Fruit fly (Drosophila melanogaster) whole organism, prepupa: ENCODE measurements around the gene CG9521.

ENCODE experiments used
- Blimp-1 ChIP-seq: fragments of 200-800 bp; sonication (Bioruptor generic); optimal IDR thresholded peaks from 3 replicates; lab custom pipeline; 2017; ENCODE audit warnings: missing biosample characterization, missing genetic modification characterization, mild to moderate bottlenecking, moderate library complexity, missing genetic modification reagents
- CG10631 ChIP-seq: fragments of 200-800 bp; sonication (Bioruptor generic); optimal IDR thresholded peaks from 2 replicates; lab custom pipeline; 2016; ENCODE audit warnings: missing biosample characterization, missing genetic modification characterization
- CG10669 ChIP-seq: fragments of 200-800 bp; sonication (Bioruptor generic); optimal IDR thresholded peaks from 3 replicates; lab custom pipeline; 2018; ENCODE audit warnings: missing biosample characterization, mild to moderate bottlenecking, missing genetic modification characterization, moderate library complexity
- CG11294 ChIP-seq: fragments of 200-800 bp; sonication (Bioruptor generic); IDR thresholded peaks from 2 replicates; pipeline ENCODE4 v1.3.6; 2022; ENCODE audit warnings: missing biosample characterization, missing genetic modification characterization
- CG11762 ChIP-seq: fragments of 200-800 bp; sonication (Bioruptor generic); optimal IDR thresholded peaks from 3 replicates; lab custom pipeline; 2016; ENCODE audit warnings: missing biosample characterization, missing genetic modification characterization; ENCODE audit not compliant: insufficient read depth
- CG11902 ChIP-seq: fragments of 200-800 bp; sonication (Bioruptor generic); optimal IDR thresholded peaks from 3 replicates; lab custom pipeline; 2016; ENCODE audit warnings: missing biosample characterization, missing genetic modification characterization
- CG15336 ChIP-seq: fragments of 200-800 bp; sonication (Bioruptor generic); IDR thresholded peaks from 2 replicates; pipeline ENCODE4 v1.3.6; 2022; ENCODE audit warnings: missing biosample characterization, missing genetic modification characterization
- CG1621 ChIP-seq: fragments of 200-800 bp; sonication (Bioruptor generic); optimal IDR thresholded peaks from 3 replicates; lab custom pipeline; 2018; ENCODE audit warnings: missing biosample characterization, mild to moderate bottlenecking, missing genetic modification characterization
- CG16779 ChIP-seq: fragments of 200-800 bp; sonication (Bioruptor generic); optimal IDR thresholded peaks from 3 replicates; lab custom pipeline; 2017; ENCODE audit warnings: missing biosample characterization, mild to moderate bottlenecking, missing genetic modification characterization
- CG3032 ChIP-seq: fragments of 200-800 bp; optimal IDR thresholded peaks from 2 replicates; lab custom pipeline; 2019; ENCODE audit warnings: missing biosample characterization, mild to moderate bottlenecking, missing genetic modification characterization, moderate library complexity
- CG31627 ChIP-seq: fragments of 200-800 bp; sonication (Bioruptor generic); optimal IDR thresholded peaks from 3 replicates; lab custom pipeline; 2016; ENCODE audit warnings: missing biosample characterization, missing genetic modification characterization
- CG34406 ChIP-seq: fragments of 200-800 bp; sonication (Bioruptor generic); optimal IDR thresholded peaks from 3 replicates; lab custom pipeline; 2016; ENCODE audit warnings: missing biosample characterization, missing genetic modification characterization
- CG6163 ChIP-seq: fragments of 200-800 bp; sonication (Bioruptor generic); IDR thresholded peaks from 3 replicates; pipeline ENCODE4 v1.3.6; 2022; ENCODE audit warnings: missing biosample characterization, missing genetic modification characterization
- CG6276 ChIP-seq: fragments of 200-800 bp; sonication (Bioruptor generic); optimal IDR thresholded peaks from 2 replicates; lab custom pipeline; 2017; ENCODE audit warnings: missing biosample characterization, mild to moderate bottlenecking, missing genetic modification characterization
- CG6808 ChIP-seq: fragments of 200-800 bp; sonication (Bioruptor generic); optimal IDR thresholded peaks from 3 replicates; lab custom pipeline; 2017; ENCODE audit warnings: missing biosample characterization, missing genetic modification characterization, mild to moderate bottlenecking, moderate library complexity, missing genetic modification reagents
- CG6854 ChIP-seq: fragments of 200-800 bp; sonication (Bioruptor generic); optimal IDR thresholded peaks from 2 replicates; lab custom pipeline; 2017; ENCODE audit warnings: missing biosample characterization, mild to moderate bottlenecking, missing genetic modification characterization
- CG7368 ChIP-seq: fragments of 200-800 bp; sonication (Bioruptor generic); optimal IDR thresholded peaks from 3 replicates; lab custom pipeline; 2016; ENCODE audit warnings: missing biosample characterization, missing genetic modification characterization
- CG8119 ChIP-seq: fragments of 200-800 bp; sonication (Bioruptor generic); IDR thresholded peaks from 3 replicates; pipeline ENCODE4 v1.3.6; 2022; ENCODE audit warnings: missing biosample characterization, missing genetic modification characterization
- CG8319 ChIP-seq: fragments of 200-800 bp; sonication (Bioruptor generic); optimal IDR thresholded peaks from 3 replicates; lab custom pipeline; 2016; ENCODE audit warnings: missing biosample characterization, missing genetic modification characterization
- CG8632 ChIP-seq: fragments of 200-800 bp; sonication (Bioruptor generic); optimal IDR thresholded peaks from 3 replicates; lab custom pipeline; 2016; ENCODE audit warnings: missing biosample characterization, missing genetic modification characterization
- CG9139 ChIP-seq: fragments of 200-800 bp; sonication (Bioruptor generic); optimal IDR thresholded peaks from 3 replicates; lab custom pipeline; 2017; ENCODE audit warnings: missing biosample characterization, mild to moderate bottlenecking, missing genetic modification characterization
- Eip75B ChIP-seq: fragments of 200-800 bp; sonication (Bioruptor generic); optimal IDR thresholded peaks from 3 replicates; lab custom pipeline; 2016; ENCODE audit warnings: missing biosample characterization, missing genetic modification characterization
- Eip78C ChIP-seq: fragments of 200-800 bp; sonication (Bioruptor generic); peaks from one replicate; lab custom pipeline; 2016; ENCODE audit warnings: missing biosample characterization, missing genetic modification characterization
- Ets21C ChIP-seq: fragments of 200-800 bp; sonication (Bioruptor generic); optimal IDR thresholded peaks from 3 replicates; lab custom pipeline; 2016; ENCODE audit warnings: missing biosample characterization, missing genetic modification characterization
- Ets96B ChIP-seq: fragments of 200-800 bp; optimal IDR thresholded peaks from 2 replicates; lab custom pipeline; 2019; ENCODE audit warnings: missing biosample characterization, mild to moderate bottlenecking, missing genetic modification characterization, moderate library complexity
- Gug ChIP-seq: fragments of 200-800 bp; sonication (Bioruptor generic); IDR thresholded peaks from 2 replicates; pipeline ENCODE4 v1.3.6; 2022; ENCODE audit warnings: missing biosample characterization, missing genetic modification characterization
- Hr38 ChIP-seq: sonication (Bioruptor generic); optimal IDR thresholded peaks from 2 replicates; lab custom pipeline; 2016; ENCODE audit warnings: missing biosample characterization, missing genetic modification characterization
- Hr39 ChIP-seq: fragments of 200-800 bp; sonication (Bioruptor generic); optimal IDR thresholded peaks from 2 replicates; lab custom pipeline; 2016; ENCODE audit warnings: missing biosample characterization, missing genetic modification characterization
- Hr4 ChIP-seq: fragments of 200-800 bp; sonication (Bioruptor generic); optimal IDR thresholded peaks from 3 replicates; lab custom pipeline; 2016; ENCODE audit warnings: missing biosample characterization, missing genetic modification characterization
- Lpt ChIP-seq: fragments of 200-800 bp; sonication (Bioruptor generic); optimal IDR thresholded peaks from 3 replicates; lab custom pipeline; 2016; ENCODE audit warnings: missing biosample characterization, missing genetic modification characterization
- Sox102F ChIP-seq: fragments of 200-800 bp; sonication (Bioruptor generic); optimal IDR thresholded peaks from 2 replicates; lab custom pipeline; 2016; ENCODE audit warnings: missing biosample characterization, mild to moderate bottlenecking, missing genetic modification characterization
- Sox14 ChIP-seq: fragments of 200-800 bp; sonication (Bioruptor generic); optimal IDR thresholded peaks from 3 replicates; lab custom pipeline; 2016; ENCODE audit warnings: missing biosample characterization, missing genetic modification characterization
- achi ChIP-seq: fragments of 200-800 bp; sonication (Bioruptor generic); optimal IDR thresholded peaks from 3 replicates; lab custom pipeline; 2016; ENCODE audit warnings: missing biosample characterization, missing genetic modification characterization
- acj6 ChIP-seq: fragments of 200-800 bp; sonication (Bioruptor generic); optimal IDR thresholded peaks from 3 replicates; lab custom pipeline; 2016; ENCODE audit warnings: missing biosample characterization, missing genetic modification characterization
- dac ChIP-seq: fragments of 200-800 bp; sonication (Bioruptor generic); optimal IDR thresholded peaks from 2 replicates; lab custom pipeline; 2017; ENCODE audit warnings: missing biosample characterization, mild to moderate bottlenecking, missing genetic modification characterization
- dsx ChIP-seq: fragments of 200-800 bp; optimal IDR thresholded peaks from 3 replicates; lab custom pipeline; 2019; ENCODE audit warnings: missing biosample characterization, mild to moderate bottlenecking, missing genetic modification characterization, moderate library complexity; ENCODE audit not compliant: poor library complexity, severe bottlenecking
- eg ChIP-seq: fragments of 200-800 bp; sonication (Bioruptor generic); IDR thresholded peaks from 3 replicates; pipeline ENCODE4 v1.3.6; 2022; ENCODE audit warnings: missing biosample characterization, missing genetic modification characterization
- esn ChIP-seq: fragments of 200-800 bp; sonication (Bioruptor generic); optimal IDR thresholded peaks from 2 replicates; lab custom pipeline; 2016; ENCODE audit warnings: missing biosample characterization, mild to moderate bottlenecking, missing genetic modification characterization, moderate library complexity
- fd59A ChIP-seq: fragments of 200-800 bp; sonication (Bioruptor generic); optimal IDR thresholded peaks from 2 replicates; lab custom pipeline; 2017; ENCODE audit warnings: missing biosample characterization, mild to moderate bottlenecking, missing genetic modification characterization, missing genetic modification reagents
- fd85E ChIP-seq: fragments of 200-800 bp; sonication (Bioruptor generic); optimal IDR thresholded peaks from 3 replicates; lab custom pipeline; 2016; ENCODE audit warnings: missing biosample characterization, missing genetic modification characterization
- lz ChIP-seq: fragments of 200-800 bp; sonication (Bioruptor generic); optimal IDR thresholded peaks from 3 replicates; lab custom pipeline; 2016; ENCODE audit warnings: missing biosample characterization, missing genetic modification characterization
- pdm3 ChIP-seq: fragments of 200-800 bp; sonication (Bioruptor generic); optimal IDR thresholded peaks from 3 replicates; lab custom pipeline; 2016; ENCODE audit warnings: missing biosample characterization, missing genetic modification characterization
- salr ChIP-seq, 2 experiments: fragments of 200-800 bp; sonication (Bioruptor generic); optimal IDR thresholded peaks; 3 replicates each; lab custom pipeline; 2016 to 2018; ENCODE audit warnings: missing biosample characterization in 2 of 2, missing genetic modification characterization in 2 of 2, mild to moderate bottlenecking in 1 of 2
- spab ChIP-seq: fragments of 200-800 bp; sonication (Bioruptor generic); optimal IDR thresholded peaks from 2 replicates; lab custom pipeline; 2017; ENCODE audit warnings: missing biosample characterization, mild to moderate bottlenecking, missing genetic modification characterization, missing genetic modification reagents
- ss ChIP-seq, 2 experiments: fragments of 200-800 bp; sonication (Bioruptor generic); optimal IDR thresholded peaks; 2 replicates in 1 of 2; 3 replicates in 1 of 2; lab custom pipeline; 2017 to 2018; ENCODE audit warnings: mild to moderate bottlenecking in 2 of 2, missing biosample characterization in 2 of 2, missing genetic modification characterization in 2 of 2, moderate library complexity in 1 of 2
- svp ChIP-seq: fragments of 200-800 bp; sonication (Bioruptor generic); peaks from one replicate; lab custom pipeline; 2016; ENCODE audit warnings: missing biosample characterization, missing genetic modification characterization
- topi ChIP-seq: fragments of 200-800 bp; sonication (Bioruptor generic); optimal IDR thresholded peaks from 3 replicates; lab custom pipeline; 2016; ENCODE audit warnings: missing biosample characterization, missing genetic modification characterization
- vri ChIP-seq: fragments of 200-800 bp; sonication (Bioruptor generic); optimal IDR thresholded peaks from 3 replicates; lab custom pipeline; 2016; ENCODE audit warnings: missing biosample characterization, mild to moderate bottlenecking, missing genetic modification characterization

Gene CG9521

DNA sequence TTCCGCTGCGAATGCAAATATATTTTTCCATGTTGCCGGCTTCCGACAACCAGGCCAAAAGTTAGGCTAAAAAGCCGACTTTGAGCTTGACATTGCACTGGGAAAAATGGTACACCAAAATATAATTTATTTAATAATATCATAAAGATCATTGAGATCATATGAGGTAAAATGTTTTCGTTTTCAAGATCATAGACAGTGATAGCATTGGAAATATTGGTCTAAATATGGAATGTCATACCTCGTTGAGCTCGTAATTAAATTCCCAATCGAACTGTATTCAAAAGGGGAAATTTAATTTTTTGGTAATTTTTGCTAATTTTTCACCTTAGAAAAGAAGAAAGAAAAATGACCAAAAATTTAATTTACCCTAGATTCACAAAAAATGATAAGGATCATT lies 30.9 kb upstream of the CG9521 start (continued):
- TF ChIP-seq CG34406 (GFP tag; lab: Kevin White, UChicago) (peak; percentile 4), CG3032 (tag; lab: Kevin White, UChicago) (no peak), CG11294 (GFP tag; lab: Robert Waterston, UW) (no peak), CG7368 (GFP tag; lab: Kevin White, UChicago) (no peak), dac (GFP tag; lab: Kevin White, UChicago) (peak; percentile 1)

DNA sequence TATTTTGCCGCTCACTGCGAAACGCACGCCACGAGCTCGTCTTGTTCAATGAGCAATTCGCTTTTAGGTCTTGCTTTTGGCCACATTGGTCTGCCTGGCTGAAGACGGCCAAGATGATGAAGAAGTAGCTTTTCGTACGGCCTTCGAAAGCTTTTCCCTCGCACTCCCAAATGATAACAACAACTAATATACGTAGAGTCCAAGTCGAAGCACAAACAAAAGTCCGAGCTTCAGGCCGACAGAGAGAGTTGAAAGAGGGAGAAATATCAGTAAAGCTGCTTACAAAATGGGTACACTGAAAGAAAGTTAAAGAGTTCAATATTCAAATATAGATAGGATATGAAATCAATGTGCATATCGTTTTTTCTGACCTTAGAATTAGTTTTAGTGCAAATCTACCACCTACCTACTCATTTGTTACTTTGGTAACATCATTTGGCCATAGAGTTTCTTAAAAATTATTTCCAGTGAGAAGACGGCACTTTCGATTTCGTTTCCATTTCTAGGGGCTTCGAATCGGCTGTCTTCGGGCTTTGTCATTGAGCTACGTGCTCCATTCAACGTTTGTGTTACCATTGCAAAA lies 29.6 kb upstream of the CG9521 start, which contains the start of the genes CG45064 and CG45065:
Gene CG45064 (minus strand): TSS at position 51 of the 583 bp plus-strand sequence.
Gene CG45065 (minus strand): TSS at position 51 of the 583 bp plus-strand sequence.
- TF ChIP-seq CG8319 (GFP tag; lab: Kevin White, UChicago) = peak; percentile 86
- TF ChIP-seq ss (GFP tag; optimal IDR thresholded peaks at IDR 0.05; lab: Kevin White, UChicago) = peak; percentile 17 to 70
- peak; percentile 88 for TF ChIP-seq Sox102F (GFP tag; lab: Kevin White, UChicago)
- TF ChIP-seq CG1621 (tag; lab: Kevin White, UChicago) = no peak
- peak; percentile 97 for TF ChIP-seq Eip78C (GFP tag; lab: Kevin White, UChicago)
- TF ChIP-seq Ets21C (GFP tag; lab: Kevin White, UChicago) = peak; percentile 76
- TF ChIP-seq CG10669 (GFP tag; lab: Kevin White, UChicago) = peak; percentile 66
- TF ChIP-seq esn = peak; percentile 92
- TF ChIP-seq Sox14 (GFP tag; lab: Kevin White, UChicago) = peak; percentile 85
- peak; percentile 90 for TF ChIP-seq CG34406 (GFP tag; lab: Kevin White, UChicago)
- TF ChIP-seq Hr39 (GFP tag; lab: Kevin White, UChicago) = peak; percentile 89
- TF ChIP-seq CG6163 (GFP tag; lab: Robert Waterston, UW) = peak; percentile 91
- peak; percentile 86 for TF ChIP-seq acj6 (GFP tag; lab: Kevin White, UChicago)
- TF ChIP-seq Ets96B (tag; lab: Kevin White, UChicago) = peak; percentile 63
- peak; percentile 67 for TF ChIP-seq svp
- peak; percentile 90 for TF ChIP-seq CG6276 (GFP tag; lab: Kevin White, UChicago)
- TF ChIP-seq dsx (GFP tag; lab: Kevin White, UChicago) = peak; percentile 82
- TF ChIP-seq CG16779 (tag; lab: Kevin White, UChicago) = peak; percentile 52
- peak; percentile 91 for TF ChIP-seq pdm3 (GFP tag; lab: Kevin White, UChicago)
- peak; percentile 73 for TF ChIP-seq vri
- peak; percentile 83 for TF ChIP-seq dac (GFP tag; lab: Kevin White, UChicago)
- TF ChIP-seq Hr4 (GFP tag; lab: Kevin White, UChicago) = peak; percentile 97
- TF ChIP-seq achi (GFP tag; lab: Kevin White, UChicago) = peak; percentile 84
- peak; percentile 88 for TF ChIP-seq CG8632
- peak; percentile 86 for TF ChIP-seq lz (GFP tag; lab: Kevin White, UChicago)
- peak; percentile 88 for TF ChIP-seq CG31627 (GFP tag; lab: Kevin White, UChicago)
- peak; percentile 47 for TF ChIP-seq CG6808
- TF ChIP-seq Hr38 = peak; percentile 41
- TF ChIP-seq spab (GFP tag; lab: Kevin White, UChicago) = peak; percentile 45
- peak; percentile 64 for TF ChIP-seq CG3032 (tag; lab: Kevin White, UChicago)
- no peak for TF ChIP-seq CG6854 (GFP tag; lab: Kevin White, UChicago)
- TF ChIP-seq CG8119 = peak; percentile 94
- TF ChIP-seq fd59A (GFP tag; lab: Kevin White, UChicago) = peak; percentile 21
- TF ChIP-seq eg = peak; percentile 94
- peak; percentile 91 for TF ChIP-seq Lpt (GFP tag; lab: Kevin White, UChicago)
- peak; percentile 64 for TF ChIP-seq fd85E (GFP tag; lab: Kevin White, UChicago)
- TF ChIP-seq CG11762 = peak; percentile 85
- no peak for TF ChIP-seq CG9139 (GFP tag; lab: Kevin White, UChicago)
- peak; percentile 90 for TF ChIP-seq Eip75B (GFP tag; lab: Kevin White, UChicago)
- peak; percentile 93 for TF ChIP-seq CG15336
- peak; percentile 83 for TF ChIP-seq Gug (GFP tag; lab: Robert Waterston, UW)
- TF ChIP-seq CG11902 (GFP tag; lab: Kevin White, UChicago) = peak; percentile 80
- TF ChIP-seq topi = peak; percentile 85
- TF ChIP-seq CG10631 (GFP tag; lab: Kevin White, UChicago) = peak; percentile 84
- peak in 1 of 2 experiments; percentile 57 for TF ChIP-seq salr (GFP tag; optimal IDR thresholded peaks at IDR 0.05; lab: Kevin White, UChicago)
- peak; percentile 98 for TF ChIP-seq Blimp-1 (GFP tag; lab: Kevin White, UChicago)
